Fruit fly (Drosophila melanogaster) whole organism, adult: ENCODE results near the gene CG8281.
A peak's percentile ranks its signal among the peaks of the same experiment; 100 is the strongest.

Source experiments
- CG11617 ChIP-seq: fragments of 200-800 bp; sonication (Bioruptor generic); optimal IDR thresholded peaks from 2 replicates; lab custom pipeline; 2017; ENCODE audit warnings: mild to moderate bottlenecking, missing biosample characterization, missing genetic modification reagents, missing genetic modification characterization
- CG12768 ChIP-seq: fragments of 200-800 bp; sonication (Bioruptor generic); optimal IDR thresholded peaks from 2 replicates; lab custom pipeline; 2017; ENCODE audit warnings: missing biosample characterization, missing genetic modification characterization, mild to moderate bottlenecking, moderate library complexity, missing genetic modification reagents
- CG14711 ChIP-seq: fragments of 200-800 bp; sonication (Bioruptor generic); optimal IDR thresholded peaks from 2 replicates; lab custom pipeline; 2018; ENCODE audit warnings: missing biosample characterization, mild to moderate bottlenecking, missing genetic modification characterization, moderate library complexity
- CG1620 ChIP-seq: fragments of 200-800 bp; sonication (Bioruptor generic); optimal IDR thresholded peaks from 2 replicates; lab custom pipeline; 2016; ENCODE audit warnings: missing biosample characterization, missing genetic modification characterization
- CG33017 ChIP-seq: fragments of 200-800 bp; sonication (Bioruptor generic); optimal IDR thresholded peaks from 2 replicates; lab custom pipeline; 2018; ENCODE audit warnings: missing biosample characterization, mild to moderate bottlenecking, missing genetic modification characterization, moderate library complexity
- CG5204 ChIP-seq: fragments of 200-800 bp; sonication (Bioruptor generic); optimal IDR thresholded peaks from 2 replicates; lab custom pipeline; 2016; ENCODE audit warnings: missing biosample characterization, missing genetic modification characterization
- CG7045 ChIP-seq: fragments of 200-800 bp; sonication (Bioruptor generic); optimal IDR thresholded peaks from 2 replicates; lab custom pipeline; 2017; ENCODE audit warnings: missing biosample characterization, mild to moderate bottlenecking, missing genetic modification characterization
- CG7101 ChIP-seq: fragments of 200-800 bp; sonication (Bioruptor generic); optimal IDR thresholded peaks from 2 replicates; lab custom pipeline; 2018; ENCODE audit warnings: missing biosample characterization, mild to moderate bottlenecking, missing genetic modification characterization, moderate library complexity
- Clk ChIP-seq: fragments of 200-800 bp; sonication (Bioruptor generic); optimal IDR thresholded peaks from 2 replicates; lab custom pipeline; 2017; ENCODE audit warnings: missing biosample characterization, missing genetic modification characterization
- Crg-1 ChIP-seq: fragments of 200-800 bp; sonication (Bioruptor generic); optimal IDR thresholded peaks from 2 replicates; lab custom pipeline; 2016; ENCODE audit warnings: missing biosample characterization, missing genetic modification characterization
- Hr96 ChIP-seq: fragments of 200-800 bp; sonication (Bioruptor generic); optimal IDR thresholded peaks from 2 replicates; lab custom pipeline; 2016; ENCODE audit warnings: missing biosample characterization, missing genetic modification characterization
- Mnt ChIP-seq: fragments of 200-800 bp; sonication (Bioruptor generic); optimal IDR thresholded peaks from 2 replicates; lab custom pipeline; 2016; ENCODE audit warnings: missing biosample characterization, mild to moderate bottlenecking, missing genetic modification characterization
- bab1 ChIP-seq: fragments of 200-800 bp; sonication (Bioruptor generic); optimal IDR thresholded peaks from 3 replicates; lab custom pipeline; 2019; ENCODE audit warnings: missing biosample characterization, mild to moderate bottlenecking, missing genetic modification characterization, moderate library complexity
- cic ChIP-seq: fragments of 200-800 bp; sonication (Bioruptor generic); optimal IDR thresholded peaks from 2 replicates; lab custom pipeline; 2017; ENCODE audit warnings: missing biosample characterization, mild to moderate bottlenecking, missing genetic modification characterization, moderate library complexity
- cnc ChIP-seq, 2 experiments: fragments of >200 bp; optimal IDR thresholded peaks; 2 replicates each; lab custom pipeline; 2017
- kay ChIP-seq: fragments of 200-800 bp; sonication (Bioruptor generic); peaks from one replicate; lab custom pipeline; 2016; ENCODE audit warnings: missing biosample characterization, missing genetic modification characterization, borderline replicate concordance
- ovo ChIP-seq: fragments of 200-800 bp; sonication (Bioruptor generic); optimal IDR thresholded peaks from 2 replicates; lab custom pipeline; 2016; ENCODE audit warnings: missing biosample characterization, missing genetic modification characterization
- pad ChIP-seq: fragments of 200-800 bp; sonication (Bioruptor generic); optimal IDR thresholded peaks from 3 replicates; lab custom pipeline; 2017; ENCODE audit warnings: missing biosample characterization, missing genetic modification characterization, mild to moderate bottlenecking, moderate library complexity, missing genetic modification reagents
- tj ChIP-seq: fragments of 200-800 bp; sonication (Bioruptor generic); optimal IDR thresholded peaks from 3 replicates; lab custom pipeline; 2017; ENCODE audit warnings: missing biosample characterization, mild to moderate bottlenecking, missing genetic modification characterization, moderate library complexity
- toe ChIP-seq: fragments of 200-800 bp; sonication (Bioruptor generic); optimal IDR thresholded peaks from 2 replicates; lab custom pipeline; 2016; ENCODE audit warnings: missing biosample characterization, missing genetic modification characterization

Gene CG8281

DNA sequence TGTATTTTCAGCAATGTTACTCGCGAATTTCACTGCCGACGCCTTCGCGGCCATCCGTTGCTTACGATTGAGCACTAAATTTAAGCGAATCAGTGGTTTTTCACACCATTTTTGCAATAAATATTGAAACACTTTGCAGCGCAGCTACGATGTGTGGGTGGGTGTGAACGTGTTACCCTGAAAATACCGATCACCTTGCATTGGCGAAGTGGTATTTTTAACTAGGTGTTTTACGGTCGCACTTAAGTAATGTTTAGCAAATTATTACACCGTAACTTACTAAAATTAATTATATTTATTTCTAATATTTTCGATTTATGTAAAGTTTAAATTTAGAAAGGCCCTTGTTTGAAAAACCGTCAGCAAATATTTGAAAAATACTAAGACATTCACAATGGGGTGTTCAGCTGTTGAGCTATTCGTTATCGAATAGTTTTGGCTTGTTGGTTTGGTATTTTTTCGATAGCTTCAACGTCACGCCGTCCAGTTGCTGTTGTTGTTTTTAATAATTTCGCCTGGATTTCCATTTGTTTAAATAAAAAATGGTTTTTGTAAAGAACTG, 23.8 kb downstream of the CG8281 start, which contains the start of the genes syd and Srp9:
TSS of gene syd (minus strand) at position 188 of the 562 bp plus-strand sequence.
TSS of gene Srp9 (plus strand) at position 441 of the 562 bp plus-strand sequence.
- TF ChIP-seq Mnt (GFP tag; lab: Kevin White, UChicago) (peak; percentile 13), CG7045 (GFP tag; lab: Kevin White, UChicago) (no peak), bab1 (GFP tag; lab: Kevin White, UChicago) (no peak), ovo (GFP tag; lab: Kevin White, UChicago) (no peak), CG14711 (tag; lab: Kevin White, UChicago) (peak; percentile 1), cic (GFP tag; lab: Kevin White, UChicago) (no peak)

DNA sequence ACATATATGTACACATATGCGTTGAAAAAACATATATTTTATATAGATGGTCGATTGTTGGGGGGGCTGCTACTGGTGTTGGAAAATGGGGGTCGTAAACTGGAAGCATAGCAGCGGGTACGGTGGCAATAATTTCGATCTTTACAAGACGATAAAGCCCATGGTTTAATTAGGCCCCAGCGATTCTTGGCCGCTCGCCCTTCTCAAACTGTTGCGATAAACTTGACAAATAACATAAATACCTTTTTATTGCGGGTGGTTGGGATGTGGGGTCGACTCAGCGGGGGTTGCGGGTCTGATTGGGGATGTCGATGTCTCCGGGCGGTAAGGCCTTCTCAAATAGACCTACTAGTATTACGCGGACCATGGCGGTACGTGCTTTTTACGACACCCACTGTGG, 26.4 kb downstream of the CG8281 start:
- TF ChIP-seq Clk (GFP tag; lab: Kevin White, UChicago) (no peak), CG11617 (GFP tag; lab: Kevin White, UChicago) (no peak), CG7101 (tag; lab: Kevin White, UChicago) (no peak), pad (GFP tag; lab: Kevin White, UChicago) (no peak), bab1 (GFP tag; lab: Kevin White, UChicago) (no peak), ovo (GFP tag; lab: Kevin White, UChicago) (no peak), CG33017 (tag; lab: Kevin White, UChicago) (no peak), cic (GFP tag; lab: Kevin White, UChicago) (no peak), cnc (optimal IDR thresholded peaks at IDR 0.05; lab: Kevin White, UChicago) (no peak), CG7045 (GFP tag; lab: Kevin White, UChicago) (no peak), kay (no peak), CG12768 (GFP tag; lab: Kevin White, UChicago) (no peak), CG5204 (GFP tag; lab: Kevin White, UChicago) (no peak), CG14711 (tag; lab: Kevin White, UChicago) (no peak), Hr96 (no peak), tj (no peak), Mnt (GFP tag; lab: Kevin White, UChicago) (no peak), toe (GFP tag; lab: Kevin White, UChicago) (no peak), Crg-1 (no peak)

DNA sequence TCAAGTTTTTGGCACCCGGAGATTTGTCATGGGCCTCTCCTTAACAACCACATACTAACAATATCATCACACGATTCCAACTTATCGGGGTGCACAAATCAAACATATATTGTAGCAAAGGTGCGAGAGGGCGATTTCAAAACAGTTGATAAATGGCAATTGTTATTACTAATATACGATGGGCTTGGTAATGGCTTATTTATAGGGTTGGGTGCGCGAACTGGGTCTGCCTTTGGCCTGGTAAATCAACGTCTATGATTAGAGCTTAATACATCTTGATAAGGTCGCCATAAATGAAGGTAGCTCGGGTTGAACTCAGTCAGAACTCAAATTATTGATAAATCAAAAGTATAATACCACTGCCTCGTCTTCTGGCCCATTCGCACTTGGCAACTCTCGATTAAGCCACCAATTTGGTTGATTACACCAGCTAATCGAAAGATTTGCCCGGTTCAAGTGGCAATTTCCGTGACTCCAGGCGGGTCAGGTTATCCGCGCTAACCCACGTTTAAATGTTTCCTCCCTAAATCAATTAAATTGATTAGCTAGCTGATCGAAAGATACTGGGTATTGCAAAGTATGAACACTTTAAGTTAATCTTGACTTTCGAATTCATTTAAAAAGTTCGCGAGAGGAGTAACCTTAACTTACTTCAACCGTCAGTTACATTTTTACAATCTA, 28.4 kb downstream of the CG8281 start:
- TF ChIP-seq Clk (GFP tag; lab: Kevin White, UChicago): no peak
- no peak for TF ChIP-seq toe (GFP tag; lab: Kevin White, UChicago)

DNA sequence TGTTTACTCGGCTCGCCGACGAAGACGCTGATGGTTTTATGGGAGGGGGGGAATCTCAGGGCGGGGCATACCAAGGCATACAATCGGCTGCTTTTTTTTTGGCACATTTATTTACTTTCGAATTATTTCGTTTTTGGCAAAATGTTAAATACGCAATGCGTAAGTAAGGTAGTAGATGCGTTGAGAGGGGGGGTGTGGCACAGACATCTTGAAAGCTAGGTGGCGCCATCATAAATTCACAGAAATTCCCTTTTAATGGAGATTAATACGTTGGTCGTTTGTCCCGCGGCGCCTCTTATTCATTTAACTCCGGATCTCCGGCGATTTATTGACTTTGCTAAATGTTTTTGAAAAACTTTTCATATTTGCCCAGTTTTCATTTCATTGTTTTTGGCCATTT, 29.3 kb downstream of the CG8281 start:
- TF ChIP-seq bab1 (GFP tag; lab: Kevin White, UChicago): no peak

DNA sequence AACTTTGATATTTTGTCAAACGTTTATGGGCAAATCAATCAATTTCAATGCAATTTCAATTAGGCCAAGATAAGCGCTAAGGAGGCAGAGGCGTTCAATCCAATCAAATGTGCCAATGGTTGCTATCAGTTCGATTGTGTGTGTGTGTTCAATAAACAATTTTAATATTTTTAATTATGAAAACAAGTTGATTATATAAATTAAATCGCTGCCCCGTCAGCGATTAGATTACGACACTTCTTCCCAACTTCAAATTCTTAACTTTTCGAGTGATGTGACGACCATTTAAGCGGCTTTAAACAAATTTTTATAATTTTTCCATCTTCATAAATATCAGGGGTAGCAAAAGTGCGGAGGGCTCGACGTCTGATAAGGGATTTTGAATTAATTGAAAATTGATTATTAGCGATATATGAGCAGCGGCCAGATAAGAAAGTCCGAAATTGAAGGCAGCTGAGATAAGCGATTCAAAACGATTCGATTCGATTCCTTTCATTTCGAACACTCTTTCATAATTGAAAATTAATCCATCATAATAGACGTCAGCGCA, 30.2 kb downstream of the CG8281 start:
- TF ChIP-seq CG7101 (tag; lab: Kevin White, UChicago): no peak
- no peak for TF ChIP-seq Crg-1
- no peak for TF ChIP-seq pad (GFP tag; lab: Kevin White, UChicago)
- TF ChIP-seq tj: no peak
- TF ChIP-seq Mnt (GFP tag; lab: Kevin White, UChicago): no peak
- TF ChIP-seq CG33017 (tag; lab: Kevin White, UChicago): no peak
- TF ChIP-seq Hr96: no peak
- TF ChIP-seq CG1620 (GFP tag; lab: Kevin White, UChicago): no peak
- TF ChIP-seq CG14711 (tag; lab: Kevin White, UChicago): no peak
- TF ChIP-seq kay: peak; percentile 27
- TF ChIP-seq CG7045 (GFP tag; lab: Kevin White, UChicago): peak; percentile 19

DNA sequence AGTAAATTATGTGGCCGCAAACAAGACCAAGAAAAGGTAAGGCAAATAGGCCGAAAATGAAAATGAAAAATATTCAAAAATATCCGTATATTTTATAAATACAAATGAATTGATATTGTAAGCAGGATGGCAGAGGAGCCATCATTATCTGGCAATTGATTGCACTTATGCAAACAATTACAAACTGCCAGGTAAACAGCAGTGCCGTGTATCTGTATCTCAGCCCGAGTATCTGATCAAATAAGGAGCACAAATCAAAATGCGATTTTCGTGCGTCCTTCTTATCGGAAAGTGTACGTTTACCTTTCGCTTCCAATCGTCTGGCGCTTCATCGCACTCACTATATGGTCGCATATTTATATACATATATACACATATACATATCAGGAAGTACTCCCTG, 30.8 kb downstream of the CG8281 start:
- no peak for TF ChIP-seq CG33017 (tag; lab: Kevin White, UChicago)
- no peak for TF ChIP-seq Hr96
- TF ChIP-seq CG11617 (GFP tag; lab: Kevin White, UChicago): no peak
- no peak for TF ChIP-seq pad (GFP tag; lab: Kevin White, UChicago)
- TF ChIP-seq Crg-1: no peak
- no peak for TF ChIP-seq Mnt (GFP tag; lab: Kevin White, UChicago)
- TF ChIP-seq CG5204 (GFP tag; lab: Kevin White, UChicago): no peak
- TF ChIP-seq tj: no peak
- no peak for TF ChIP-seq CG12768 (GFP tag; lab: Kevin White, UChicago)
- TF ChIP-seq CG7101 (tag; lab: Kevin White, UChicago): no peak
- TF ChIP-seq bab1 (GFP tag; lab: Kevin White, UChicago): no peak
- TF ChIP-seq cic (GFP tag; lab: Kevin White, UChicago): no peak
- no peak for TF ChIP-seq CG7045 (GFP tag; lab: Kevin White, UChicago)
- TF ChIP-seq kay: no peak
- no peak for TF ChIP-seq CG14711 (tag; lab: Kevin White, UChicago)
- no peak for TF ChIP-seq Clk (GFP tag; lab: Kevin White, UChicago)
